Worm (Caenorhabditis elegans): ENCODE results near the gene lron-4.

The lron-4 gene

DNA sequence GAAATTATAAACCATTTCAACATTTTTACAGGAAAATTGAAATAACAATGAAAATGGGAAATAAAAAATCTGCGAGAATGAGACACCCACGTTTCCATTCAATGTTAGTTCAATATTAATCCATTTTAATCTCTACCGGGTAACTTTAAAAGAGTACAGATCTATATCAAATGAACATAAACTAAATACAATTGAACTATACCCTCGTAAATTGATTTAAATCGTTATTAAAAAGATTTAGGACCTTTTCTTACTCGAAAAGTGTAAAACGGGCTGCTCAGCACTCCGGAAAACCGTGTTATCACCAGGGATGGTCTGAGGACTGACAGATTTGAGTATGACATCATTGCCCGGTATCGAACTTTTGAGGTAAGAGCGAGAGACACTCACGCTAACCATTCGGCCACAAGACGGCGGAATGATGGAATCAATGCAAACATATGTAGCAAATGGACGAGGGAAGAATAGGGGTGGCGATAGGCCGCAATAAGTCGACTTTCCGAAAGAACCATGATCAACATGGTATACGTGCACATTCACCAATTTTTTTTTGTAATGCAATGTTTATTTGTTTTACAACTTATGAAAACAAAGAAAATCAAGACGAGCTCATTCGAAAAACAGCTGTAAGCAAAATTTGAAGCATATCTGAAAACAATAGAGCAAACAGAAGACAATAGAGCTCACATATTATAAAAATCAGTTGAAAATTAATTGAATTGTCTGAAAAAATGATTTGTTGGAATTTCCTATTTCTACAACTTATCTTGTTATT is 4.9 kb downstream of the lron-4 start, which contains the start of the genes chst-1 and C41C4.9 (continued):
- no peak for TF ChIP-seq nhr-76 (tag; optimal IDR thresholded peaks at IDR 0.05)
- TF ChIP-seq zip-2 (tag; optimal IDR thresholded peaks at IDR 0.05): no peak
- peak; percentile 90 for TF ChIP-seq madf-9 (GFP tag; conservative IDR thresholded peaks at IDR 0.05)
- peak; percentile 82 for TF ChIP-seq lir-3 (tag; optimal IDR thresholded peaks at IDR 0.05)
- peak; percentile 80 for TF ChIP-seq ceh-20 (GFP tag; IDR thresholded peaks at IDR 0.05)
- no peak for TF ChIP-seq set-16 (GFP tag; IDR thresholded peaks at IDR 0.05)
- peak; percentile 64; the same call in 1 of the 2 replicates for TF ChIP-seq zip-11 (GFP tag; IDR thresholded peaks at IDR 0.05)
- TF ChIP-seq sdz-12 (GFP tag; optimal IDR thresholded peaks at IDR 0.05): peak; percentile 77
- peak; percentile 89; the same call in 1 of the 2 replicates for TF ChIP-seq dmd-9 (GFP tag; IDR thresholded peaks at IDR 0.05)
- no peak for TF ChIP-seq nhr-11 (tag; optimal IDR thresholded peaks at IDR 0.05)
- peak in 1 of 2 experiments; percentile 8 for TF ChIP-seq mdl-1 (tag; optimal IDR thresholded peaks at IDR 0.05)
- peak; percentile 33 for TF ChIP-seq F37D6.2 (tag; optimal IDR thresholded peaks at IDR 0.05)
- no peak for TF ChIP-seq hif-1 (tag; optimal IDR thresholded peaks at IDR 0.05)
- peak; percentile 91 for TF ChIP-seq arid-1 (GFP tag; conservative IDR thresholded peaks at IDR 0.05)
- TF ChIP-seq T20F7.1 (GFP tag; optimal IDR thresholded peaks at IDR 0.05): peak; percentile 55
- peak; percentile 91 for TF ChIP-seq T26A8.4 (GFP tag; IDR thresholded peaks at IDR 0.05)
- no peak for TF ChIP-seq attf-4 (tag; optimal IDR thresholded peaks at IDR 0.05)
- no peak for TF ChIP-seq skn-1 (tag; optimal IDR thresholded peaks at IDR 0.05)
- no peak for TF ChIP-seq nhr-237 (tag; optimal IDR thresholded peaks at IDR 0.05)
- peak; percentile 95 for TF ChIP-seq Y105C5A.15 (GFP tag; IDR thresholded peaks at IDR 0.05)
- peak; percentile 92 for TF ChIP-seq nhr-41 (GFP tag; IDR thresholded peaks at IDR 0.05)
- peak; percentile 87 for TF ChIP-seq daf-19 (GFP tag; conservative IDR thresholded peaks at IDR 0.05)
- TF ChIP-seq lin-39 (tag; optimal IDR thresholded peaks at IDR 0.05): no peak
- peak; percentile 13 for TF ChIP-seq nhr-77 (tag; optimal IDR thresholded peaks at IDR 0.05)
- TF ChIP-seq saeg-2 (GFP tag; IDR thresholded peaks at IDR 0.05): no peak; the same call in 1 of the 2 replicates
- TF ChIP-seq zag-1 (tag; optimal IDR thresholded peaks at IDR 0.05): no peak
- peak; percentile 20 for TF ChIP-seq pqm-1 (tag; optimal IDR thresholded peaks at IDR 0.05)
- peak; percentile 71; the same call in 1 of the 2 replicates for TF ChIP-seq mxl-2 (GFP tag; conservative IDR thresholded peaks at IDR 0.05)
- TF ChIP-seq mes-2 (tag; optimal IDR thresholded peaks at IDR 0.05; ENCODE audit: poor library complexity, severe bottlenecking): peak; percentile 91
- TF ChIP-seq F10B5.3 (tag; optimal IDR thresholded peaks at IDR 0.05): peak; percentile 48

- TF ChIP-seq unc-62 (GFP tag; optimal IDR thresholded peaks at IDR 0.05 in 1 of 2) (peak in 1 of 2 experiments; percentile 13), unc-62 (tag; optimal IDR thresholded peaks at IDR 0.05) (no peak), hlh-30 (tag; optimal IDR thresholded peaks at IDR 0.05; ENCODE audit: insufficient read depth) (peak; percentile 57), dve-1 (tag; optimal IDR thresholded peaks at IDR 0.05; ENCODE audit: insufficient read depth) (peak; percentile 42), hlh-11 (tag; optimal IDR thresholded peaks at IDR 0.05) (peak; percentile 45), nhr-28 (tag; optimal IDR thresholded peaks at IDR 0.05) (peak; percentile 65), fos-1 (tag; optimal IDR thresholded peaks at IDR 0.05) (no peak), nhr-11 (tag; optimal IDR thresholded peaks at IDR 0.05) (peak; percentile 8), lsy-2 (tag; optimal IDR thresholded peaks at IDR 0.05) (peak in 1 of 2 experiments; percentile 42), T26A8.4 (GFP tag; IDR thresholded peaks at IDR 0.05) (no peak), ceh-28 (tag; optimal IDR thresholded peaks at IDR 0.05) (no peak), Y75B8A.6 (GFP tag; IDR thresholded peaks at IDR 0.05) (no peak), pqm-1 (tag; optimal IDR thresholded peaks at IDR 0.05) (peak; percentile 65), daf-16 (GFP tag; optimal IDR thresholded peaks at IDR 0.05) (no peak), daf-16 (tag; optimal IDR thresholded peaks at IDR 0.05) (peak; percentile 68)
Measured at ce11 chrII:8104998-8105397, 7.0 kb downstream of the lron-4 start, which contains the start of gene sfxn-5. Gene sfxn-5, minus strand, starts transcription at chrII:8105052.
